Fruit fly (Drosophila melanogaster) whole organism, adult: ENCODE results near the gene ATP6AP2.

Experiments
- CG11617 ChIP-seq: fragments of 200-800 bp; sonication (Bioruptor generic); optimal IDR thresholded peaks from 2 replicates; lab custom pipeline; 2017; ENCODE audit warnings: mild to moderate bottlenecking, missing biosample characterization, missing genetic modification reagents, missing genetic modification characterization
- CG12768 ChIP-seq: fragments of 200-800 bp; sonication (Bioruptor generic); optimal IDR thresholded peaks from 2 replicates; lab custom pipeline; 2017; ENCODE audit warnings: missing biosample characterization, missing genetic modification characterization, mild to moderate bottlenecking, moderate library complexity, missing genetic modification reagents
- CG33017 ChIP-seq: fragments of 200-800 bp; sonication (Bioruptor generic); optimal IDR thresholded peaks from 2 replicates; lab custom pipeline; 2018; ENCODE audit warnings: missing biosample characterization, mild to moderate bottlenecking, missing genetic modification characterization, moderate library complexity
- CG5204 ChIP-seq: fragments of 200-800 bp; sonication (Bioruptor generic); optimal IDR thresholded peaks from 2 replicates; lab custom pipeline; 2016; ENCODE audit warnings: missing biosample characterization, missing genetic modification characterization
- Crg-1 ChIP-seq: fragments of 200-800 bp; sonication (Bioruptor generic); optimal IDR thresholded peaks from 2 replicates; lab custom pipeline; 2016; ENCODE audit warnings: missing biosample characterization, missing genetic modification characterization
- kay ChIP-seq: fragments of 200-800 bp; sonication (Bioruptor generic); peaks from one replicate; lab custom pipeline; 2016; ENCODE audit warnings: missing biosample characterization, missing genetic modification characterization, borderline replicate concordance
- pad ChIP-seq: fragments of 200-800 bp; sonication (Bioruptor generic); optimal IDR thresholded peaks from 3 replicates; lab custom pipeline; 2017; ENCODE audit warnings: missing biosample characterization, missing genetic modification characterization, mild to moderate bottlenecking, moderate library complexity, missing genetic modification reagents
- tj ChIP-seq: fragments of 200-800 bp; sonication (Bioruptor generic); optimal IDR thresholded peaks from 3 replicates; lab custom pipeline; 2017; ENCODE audit warnings: missing biosample characterization, mild to moderate bottlenecking, missing genetic modification characterization, moderate library complexity

dm6 chr3R:9264042-9264441 lies 3.6 kb downstream of the ATP6AP2 start, which contains the start of gene sage:
- no peak for TF ChIP-seq kay (GFP tag; lab: Kevin White, UChicago)
- no peak for TF ChIP-seq tj (GFP tag; lab: Kevin White, UChicago)
- no peak for TF ChIP-seq CG12768 (GFP tag; lab: Kevin White, UChicago)
- no peak for TF ChIP-seq CG33017 (tag; lab: Kevin White, UChicago)
- TF ChIP-seq CG5204 (GFP tag; lab: Kevin White, UChicago) = no peak
- TF ChIP-seq Crg-1 (GFP tag; lab: Kevin White, UChicago) = no peak
- no peak for TF ChIP-seq pad (GFP tag; lab: Kevin White, UChicago)
- TF ChIP-seq CG11617 (GFP tag; lab: Kevin White, UChicago) = no peak
